3 fruit fly cellular contexts compared by ENCODE assay signal in genomic region chr3L:15031773-15032172, dm6.
TF ChIP-seq lines count a peak whose summit lies in the region.

No protein-coding gene starts in this region.

- TF ChIP-seq CTCF in whole organism, embryonic (GFP tag; optimal IDR thresholded peaks at IDR 0.05; lab: Kevin White, UChicago): no peak

TF ChIP-seq in whole organism, embryonic, 481 proteins besides CTCF, POLR2A, EP300 and RAD21 (continues in another document):
- TF ChIP-seq fd96Cb (tag; optimal IDR thresholded peaks at IDR 0.05; lab: Kevin White, UChicago) (no peak), CG15479 (GFP tag; optimal IDR thresholded peaks at IDR 0.05; lab: Kevin White, UChicago) (peak; percentile 43), pho (GFP tag; optimal IDR thresholded peaks at IDR 0.05; lab: Kevin White, UChicago) (no peak), Hr39 (optimal IDR thresholded peaks at IDR 0.05; lab: Kevin White, UChicago) (no peak), CG13424 (tag; optimal IDR thresholded peaks at IDR 0.05; lab: Kevin White, UChicago) (no peak), pum (GFP tag; optimal IDR thresholded peaks at IDR 0.05; lab: Kevin White, UChicago) (no peak), CG12659 (GFP tag; optimal IDR thresholded peaks at IDR 0.05; lab: Kevin White, UChicago) (no peak), D (optimal IDR thresholded peaks at IDR 0.05; lab: Kevin White, UChicago) (peak; percentile 80), D (GFP tag; optimal IDR thresholded peaks at IDR 0.05; lab: Kevin White, UChicago) (no peak), CG13624 (GFP tag; optimal IDR thresholded peaks at IDR 0.05; lab: Kevin White, UChicago) (no peak), CG1832 (GFP tag; optimal IDR thresholded peaks at IDR 0.05; lab: Kevin White, UChicago) (peak; percentile 4), CG15269 (tag; optimal IDR thresholded peaks at IDR 0.05; lab: Kevin White, UChicago) (no peak), dmrt11E (tag; optimal IDR thresholded peaks at IDR 0.05; lab: Kevin White, UChicago) (no peak), Taf1 (GFP tag; IDR thresholded peaks at IDR 0.05; lab: Robert Waterston, UW) (no peak), kah (GFP tag; optimal IDR thresholded peaks at IDR 0.05; lab: Kevin White, UChicago) (no peak), CG1233 (GFP tag; optimal IDR thresholded peaks at IDR 0.05; lab: Kevin White, UChicago) (no peak), tna (GFP tag; IDR thresholded peaks at IDR 0.05; lab: Robert Waterston, UW; ENCODE audit: partially characterized antibody) (no peak), wdn (GFP tag; IDR thresholded peaks at IDR 0.05; lab: Robert Waterston, UW) (no peak), gfzf (GFP tag; optimal IDR thresholded peaks at IDR 0.05; lab: Kevin White, UChicago) (no peak), CG4854 (GFP tag; optimal IDR thresholded peaks at IDR 0.05; lab: Kevin White, UChicago) (no peak), Chrac-16 (GFP tag; optimal IDR thresholded peaks at IDR 0.05; lab: Kevin White, UChicago) (no peak), CG7372 (GFP tag; IDR thresholded peaks at IDR 0.05; lab: Robert Waterston, UW) (no peak), CG12391 (tag; optimal IDR thresholded peaks at IDR 0.05; lab: Kevin White, UChicago) (no peak), Camta (GFP tag; optimal IDR thresholded peaks at IDR 0.05; lab: Kevin White, UChicago) (no peak), CG14441 (GFP tag; IDR thresholded peaks at IDR 0.05; lab: Robert Waterston, UW) (no peak), oc (tag; optimal IDR thresholded peaks at IDR 0.05; lab: Kevin White, UChicago) (no peak), bab2 (GFP tag; optimal IDR thresholded peaks at IDR 0.05; lab: Kevin White, UChicago) (no peak), GATAe (GFP tag; conservative IDR thresholded peaks at IDR 0.05; lab: Robert Waterston, UW) (no peak), CG12942 (GFP tag; optimal IDR thresholded peaks at IDR 0.05; lab: Kevin White, UChicago) (no peak), Scr (GFP tag; IDR thresholded peaks at IDR 0.05; lab: Robert Waterston, UW; ENCODE audit: partially characterized antibody) (no peak), D19A (tag; optimal IDR thresholded peaks at IDR 0.05; lab: Kevin White, UChicago) (no peak), CG1602 (GFP tag; optimal IDR thresholded peaks at IDR 0.05; lab: Kevin White, UChicago) (no peak)

TF ChIP-seq in whole organism, prepupa, 60 proteins besides CTCF, POLR2A, EP300 and RAD21:
- TF ChIP-seq svp (GFP tag; lab: Kevin White, UChicago): peak; percentile 8
- no peak for TF ChIP-seq Ets21C (GFP tag; optimal IDR thresholded peaks at IDR 0.05; lab: Kevin White, UChicago)
- no peak for TF ChIP-seq CG8632 (GFP tag; optimal IDR thresholded peaks at IDR 0.05; lab: Kevin White, UChicago)

TF ChIP-seq in whole organism, wandering third instar larva, 38 proteins besides CTCF, POLR2A, EP300 and RAD21:
- TF ChIP-seq Dfd (GFP tag; optimal IDR thresholded peaks at IDR 0.05; lab: Kevin White, UChicago) (peak; percentile 3), tai (GFP tag; optimal IDR thresholded peaks at IDR 0.05; lab: Kevin White, UChicago) (no peak)
TF ChIP-seq in whole organism, wandering third instar larva: peak in this region for 1.
